Worm (Caenorhabditis elegans) whole organism, mixed stage, embryonic: ENCODE results near the gene yars-2.
A peak's percentile ranks its signal among the peaks of the same experiment; 100 is the strongest.

Experiments
- M03D4.4 ChIP-seq: sonication (generic microtip); optimal IDR thresholded peaks from 2 replicates; lab custom pipeline; 2017; ENCODE audit warnings: mild to moderate bottlenecking, missing genetic modification characterization, missing compliant biosample characterization
- bed-3 ChIP-seq: fragments of 200-800 bp; sonication (Bioruptor generic); optimal IDR thresholded peaks from 3 replicates; lab custom pipeline; 2018; ENCODE audit warnings: mild to moderate bottlenecking, missing genetic modification characterization, moderate library complexity, missing compliant biosample characterization
- blmp-1 ChIP-seq: fragments of 150-350 bp; optimal IDR thresholded peaks from 2 replicates; lab custom pipeline; 2014; ENCODE audit warnings: missing biosample characterization, missing genetic modification characterization
- ceh-39 ChIP-seq: fragments of 150-350 bp; optimal IDR thresholded peaks from 2 replicates; lab custom pipeline; 2014; ENCODE audit warnings: missing biosample characterization, missing genetic modification characterization
- ceh-43 ChIP-seq: fragments of 200-800 bp; sonication (Bioruptor generic); optimal IDR thresholded peaks from 2 replicates; lab custom pipeline; 2018; ENCODE audit warnings: mild to moderate bottlenecking, missing genetic modification characterization, moderate library complexity, missing compliant biosample characterization
- ceh-83 ChIP-seq: fragments of 200-800 bp; sonication (Bioruptor generic); optimal IDR thresholded peaks from 2 replicates; lab custom pipeline; 2018; ENCODE audit warnings: mild to moderate bottlenecking, missing genetic modification characterization, missing compliant biosample characterization
- ces-1 ChIP-seq: fragments of 150-350 bp; optimal IDR thresholded peaks from 2 replicates; lab custom pipeline; 2014; ENCODE audit warnings: missing biosample characterization, missing genetic modification reagents, missing genetic modification characterization
- cnd-1 ChIP-seq: fragments of 200-800 bp; sonication (Bioruptor generic); optimal IDR thresholded peaks from 2 replicates; lab custom pipeline; 2018; ENCODE audit warnings: mild to moderate bottlenecking, missing genetic modification characterization, missing compliant biosample characterization
- drap-1 ChIP-seq: fragments of 200-800 bp; sonication (Bioruptor generic); optimal IDR thresholded peaks from 3 replicates; lab custom pipeline; 2018; ENCODE audit warnings: mild to moderate bottlenecking, missing genetic modification characterization, missing compliant biosample characterization
- elt-1 ChIP-seq: sonication (generic microtip); optimal IDR thresholded peaks from 2 replicates; lab custom pipeline; 2017; ENCODE audit warnings: missing genetic modification characterization, mild to moderate bottlenecking, missing compliant biosample characterization, antibody characterized with exemption, moderate library complexity, borderline replicate concordance; ENCODE audit not compliant: insufficient read depth
- flh-1 ChIP-seq: fragments of 200-800 bp; sonication (Bioruptor generic); optimal IDR thresholded peaks from 2 replicates; lab custom pipeline; 2018; ENCODE audit warnings: mild to moderate bottlenecking, missing genetic modification characterization, moderate library complexity, missing compliant biosample characterization
- ham-2 ChIP-seq: fragments of 200-800 bp; sonication (Bioruptor generic); optimal IDR thresholded peaks from 2 replicates; lab custom pipeline; 2018; ENCODE audit warnings: mild to moderate bottlenecking, missing genetic modification characterization, missing compliant biosample characterization
- hlh-1 ChIP-seq: fragments of 150-350 bp; optimal IDR thresholded peaks from 2 replicates; lab custom pipeline; 2014; ENCODE audit warnings: missing biosample characterization, missing genetic modification reagents, missing genetic modification characterization
- lin-13 ChIP-seq: fragments of 150-350 bp; optimal IDR thresholded peaks from 2 replicates; lab custom pipeline; 2014; ENCODE audit warnings: missing biosample characterization, missing genetic modification characterization
- lsy-2 ChIP-seq: fragments of 150-350 bp; optimal IDR thresholded peaks from 2 replicates; lab custom pipeline; 2014; ENCODE audit warnings: missing biosample characterization, missing genetic modification characterization
- mab-5 ChIP-seq: fragments of 150-350 bp; optimal IDR thresholded peaks from 2 replicates; lab custom pipeline; 2014; ENCODE audit warnings: missing biosample characterization, missing genetic modification characterization
- mep-1 ChIP-seq: fragments of 150-350 bp; optimal IDR thresholded peaks from 2 replicates; lab custom pipeline; 2017; ENCODE audit warnings: missing biosample characterization, missing genetic modification reagents, missing genetic modification characterization, inconsistent platforms
- mls-2 ChIP-seq: sonication (generic microtip); optimal IDR thresholded peaks from 2 replicates; lab custom pipeline; 2016; ENCODE audit warnings: mild to moderate bottlenecking, missing genetic modification characterization, moderate library complexity, missing compliant biosample characterization
- nhr-12 ChIP-seq: fragments of 150-350 bp; optimal IDR thresholded peaks from 2 replicates; lab custom pipeline; 2014; ENCODE audit warnings: missing biosample characterization, missing genetic modification characterization
- nhr-2 ChIP-seq: fragments of 150-350 bp; optimal IDR thresholded peaks from 2 replicates; lab custom pipeline; 2014; ENCODE audit warnings: missing biosample characterization, missing genetic modification characterization
- nhr-237 ChIP-seq: fragments of 150-350 bp; optimal IDR thresholded peaks from 2 replicates; lab custom pipeline; 2014; ENCODE audit warnings: missing biosample characterization, missing genetic modification characterization
- nhr-76 ChIP-seq: sonication (generic microtip); optimal IDR thresholded peaks from 2 replicates; lab custom pipeline; 2017; ENCODE audit warnings: missing biosample characterization, missing genetic modification characterization
- pha-4 ChIP-seq: fragments of 150-350 bp; optimal IDR thresholded peaks from 2 replicates; lab custom pipeline; 2018; ENCODE audit warnings: missing biosample characterization, missing genetic modification reagents, missing genetic modification characterization
- snpc-4 ChIP-seq: fragments of 150-350 bp; optimal IDR thresholded peaks from 2 replicates; lab custom pipeline; 2014; ENCODE audit warnings: missing biosample characterization, missing genetic modification characterization
- sptf-1 ChIP-seq: sonication (generic microtip); optimal IDR thresholded peaks from 2 replicates; lab custom pipeline; 2017; ENCODE audit warnings: mild to moderate bottlenecking, missing genetic modification characterization, moderate library complexity, missing compliant biosample characterization
- unc-120 ChIP-seq: sonication (generic microtip); optimal IDR thresholded peaks from 2 replicates; lab custom pipeline; 2017; ENCODE audit warnings: missing genetic modification characterization, missing compliant biosample characterization; ENCODE audit not compliant: poor library complexity, severe bottlenecking
- unc-39 ChIP-seq: fragments of 150-350 bp; optimal IDR thresholded peaks from 2 replicates; lab custom pipeline; 2014; ENCODE audit warnings: missing biosample characterization, missing genetic modification characterization
- unc-62 ChIP-seq: fragments of 150-350 bp; optimal IDR thresholded peaks from 2 replicates; lab custom pipeline; 2014; ENCODE audit warnings: missing biosample characterization, missing genetic modification reagents, missing genetic modification characterization
- zip-8 ChIP-seq: fragments of 150-350 bp; optimal IDR thresholded peaks from 2 replicates; lab custom pipeline; 2014; ENCODE audit warnings: missing biosample characterization, missing genetic modification characterization
- ztf-11 ChIP-seq: fragments of 150-350 bp; optimal IDR thresholded peaks from 2 replicates; lab custom pipeline; 2014; ENCODE audit warnings: missing biosample characterization, missing genetic modification characterization

Gene yars-2

DNA sequence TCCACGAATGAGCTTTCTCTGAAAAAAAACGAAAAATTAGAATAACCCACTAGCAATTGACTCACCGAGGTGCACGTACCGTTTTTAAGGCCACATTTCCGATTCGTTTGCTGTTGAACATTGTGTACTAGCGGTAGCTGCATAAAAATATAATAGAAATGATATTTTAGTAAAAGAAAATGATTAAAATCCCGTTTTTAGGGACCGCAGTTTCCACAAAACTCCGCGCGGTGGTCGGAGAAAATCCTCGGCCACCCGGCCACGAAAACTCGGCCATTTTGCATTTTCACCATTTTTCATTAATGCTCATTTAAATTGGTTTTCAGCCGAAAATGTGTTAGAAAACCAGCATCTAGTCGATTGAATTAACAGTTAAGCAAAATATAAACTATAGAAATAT, at the start of gene yars-2:
yars-2 (minus strand) TSS at position 249 of the 400 bp plus-strand sequence.
- TF ChIP-seq ces-1 (GFP tag; lab: Kevin White, UChicago) (peak; percentile 5), lin-13 (tag; lab: Kevin White, UChicago) (no peak), ztf-11 (no peak)
- TF ChIP-seq, all 35 proteins: peak for 1

DNA sequence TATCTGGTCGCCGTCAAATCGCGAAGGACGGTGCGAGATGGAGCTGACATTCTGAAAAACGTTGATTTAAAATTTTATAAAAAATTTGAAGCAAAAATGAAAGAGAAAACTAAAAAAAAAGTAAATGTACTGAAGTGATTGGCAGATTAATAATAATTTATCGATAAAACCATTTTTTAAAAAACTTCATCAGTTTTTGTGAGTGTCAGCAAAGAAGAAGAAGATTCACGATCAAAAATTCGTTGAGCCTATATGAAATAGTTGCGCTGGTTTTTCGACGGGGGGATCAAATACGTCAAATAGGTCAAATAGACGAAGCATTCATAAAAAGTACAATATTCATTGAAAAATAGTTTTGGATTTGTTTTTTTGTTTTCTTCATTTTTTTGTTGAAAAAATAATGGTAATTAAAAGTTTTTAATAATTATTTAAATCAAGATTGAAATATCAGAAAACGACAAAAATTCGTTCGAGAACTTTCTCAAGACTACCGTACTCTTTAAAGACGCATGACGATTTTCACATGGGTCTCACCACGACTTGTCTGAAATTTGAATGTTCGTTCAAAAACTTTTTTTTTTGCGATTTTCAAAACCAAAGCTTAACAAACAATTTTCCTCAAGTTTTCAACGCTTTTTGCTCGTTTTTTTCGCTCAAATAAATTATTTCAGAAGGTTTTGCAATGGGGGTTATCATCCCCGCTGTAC, 48.1 kb upstream of the yars-2 start, which contains the start of the genes memi-1 and cyp-31A3:
memi-1 (minus strand) TSS at position 51 of the 707 bp plus-strand sequence.
cyp-31A3 (plus strand) TSS at position 672 of the 707 bp plus-strand sequence.
- TF ChIP-seq nhr-2 (tag; lab: Kevin White, UChicago), result no peak
- no peak for TF ChIP-seq unc-62 (GFP tag; lab: Kevin White, UChicago)
- TF ChIP-seq blmp-1, result no peak
- no peak for TF ChIP-seq mep-1 (tag; lab: Kevin White, UChicago)
- no peak for TF ChIP-seq nhr-76 (tag; lab: Kevin White, UChicago)
- TF ChIP-seq sptf-1 (tag; lab: Kevin White, UChicago), result no peak
- TF ChIP-seq ceh-83 (GFP tag; lab: Kevin White, UChicago), result no peak
- no peak for TF ChIP-seq snpc-4 (tag; lab: Kevin White, UChicago)
- TF ChIP-seq lsy-2 (tag; lab: Kevin White, UChicago), result no peak

ce11 chrIV:4758659-4759058, 46.2 kb upstream of the yars-2 start, which contains the start of gene Y17G9B.8:
Gene Y17G9B.8 (minus strand): TSS chrIV:4758840.
- TF ChIP-seq sptf-1 (tag; lab: Kevin White, UChicago) (peak; percentile 9), pha-4 (tag; lab: Kevin White, UChicago) (no peak)

DNA sequence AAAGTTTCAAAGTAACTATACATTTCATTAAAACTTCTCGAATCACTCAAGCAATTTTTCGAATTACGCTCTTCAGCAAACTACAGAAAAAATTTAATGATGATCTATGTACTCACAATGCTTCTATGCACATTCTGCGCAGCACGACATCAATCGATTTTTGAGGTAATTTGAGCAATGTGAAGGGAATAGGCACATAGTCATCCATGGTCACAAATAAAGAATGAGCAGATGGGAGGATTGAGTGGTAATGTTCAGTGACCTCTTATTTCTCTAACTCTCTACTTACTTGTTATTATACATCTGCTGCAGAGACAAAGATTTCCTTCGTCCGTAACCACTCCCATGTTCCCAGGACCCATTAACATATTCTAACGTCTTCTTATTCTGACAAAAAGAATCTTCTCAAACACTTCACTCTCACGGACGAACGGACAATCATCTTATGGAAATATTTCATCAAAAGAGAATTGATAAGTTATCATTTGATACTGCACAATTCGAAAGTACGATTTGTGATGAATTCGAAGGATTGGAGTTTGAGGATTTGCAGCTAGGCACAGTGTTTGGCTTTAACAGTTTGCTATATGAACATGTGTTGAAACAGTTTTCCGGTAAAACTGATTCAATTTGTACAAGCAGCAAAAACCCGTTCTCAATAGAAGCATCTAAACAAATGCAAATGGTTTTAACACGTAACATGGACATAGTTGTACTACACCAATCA, 43.7 kb upstream of the yars-2 start, which contains the start of the genes fbxb-77 and Y17G9B.11:
fbxb-77 (minus strand) TSS at position 229 of the 727 bp plus-strand sequence.
Y17G9B.11 (plus strand) TSS at position 677 of the 727 bp plus-strand sequence.
- TF ChIP-seq elt-1 (tag; lab: Kevin White, UChicago) (no peak), bed-3 (GFP tag; lab: Kevin White, UChicago) (no peak), unc-62 (GFP tag; lab: Kevin White, UChicago) (no peak), mls-2 (tag; lab: Kevin White, UChicago) (peak; percentile 38), nhr-12 (tag; lab: Kevin White, UChicago) (no peak), ces-1 (GFP tag; lab: Kevin White, UChicago) (peak; percentile 10), cnd-1 (tag; lab: Kevin White, UChicago) (peak; percentile 71), sptf-1 (tag; lab: Kevin White, UChicago) (no peak), ham-2 (GFP tag; lab: Kevin White, UChicago) (no peak), nhr-2 (tag; lab: Kevin White, UChicago) (no peak), unc-39 (no peak), flh-1 (GFP tag; lab: Kevin White, UChicago) (no peak), mab-5 (tag; lab: Kevin White, UChicago) (no peak), snpc-4 (tag; lab: Kevin White, UChicago) (no peak)

ce11 chrIV:4751814-4752213, 39.4 kb upstream of the yars-2 start, which contains the start of gene Y17G9B.4:
Gene Y17G9B.4 (plus strand): TSS chrIV:4752119.
- no peak for TF ChIP-seq M03D4.4
- TF ChIP-seq nhr-12 (tag; lab: Kevin White, UChicago), result no peak
- no peak for TF ChIP-seq hlh-1 (tag; lab: Kevin White, UChicago)
- no peak for TF ChIP-seq mep-1 (tag; lab: Kevin White, UChicago)
- no peak for TF ChIP-seq unc-120 (tag; lab: Kevin White, UChicago)
- TF ChIP-seq elt-1 (tag; lab: Kevin White, UChicago), result no peak
- no peak for TF ChIP-seq lin-13 (tag; lab: Kevin White, UChicago)
- TF ChIP-seq nhr-2 (tag; lab: Kevin White, UChicago), result no peak
- TF ChIP-seq drap-1 (GFP tag; lab: Kevin White, UChicago), result no peak
- no peak for TF ChIP-seq zip-8 (tag; lab: Kevin White, UChicago)
- TF ChIP-seq mls-2 (tag; lab: Kevin White, UChicago), result no peak
- TF ChIP-seq snpc-4 (tag; lab: Kevin White, UChicago), result no peak
- TF ChIP-seq nhr-237, result no peak
- TF ChIP-seq pha-4 (tag; lab: Kevin White, UChicago), result no peak
- TF ChIP-seq ceh-43, result no peak
- TF ChIP-seq ztf-11, result no peak
- no peak for TF ChIP-seq ceh-39 (tag; lab: Kevin White, UChicago)
- no peak for TF ChIP-seq cnd-1 (tag; lab: Kevin White, UChicago)
